Worm (Caenorhabditis elegans) whole organism, early embryonic: Measurements from ENCODE around the gene lec-11.

Experiments
- ama-1 ChIP-seq: fragments of 150-350 bp; optimal IDR thresholded peaks from 2 replicates; lab custom pipeline; 2014
- ceh-13 ChIP-seq: fragments of 200-800 bp; sonication (Bioruptor generic); optimal IDR thresholded peaks from 2 replicates; lab custom pipeline; 2018; ENCODE audit warnings: mild to moderate bottlenecking, missing genetic modification characterization, missing compliant biosample characterization

DNA sequence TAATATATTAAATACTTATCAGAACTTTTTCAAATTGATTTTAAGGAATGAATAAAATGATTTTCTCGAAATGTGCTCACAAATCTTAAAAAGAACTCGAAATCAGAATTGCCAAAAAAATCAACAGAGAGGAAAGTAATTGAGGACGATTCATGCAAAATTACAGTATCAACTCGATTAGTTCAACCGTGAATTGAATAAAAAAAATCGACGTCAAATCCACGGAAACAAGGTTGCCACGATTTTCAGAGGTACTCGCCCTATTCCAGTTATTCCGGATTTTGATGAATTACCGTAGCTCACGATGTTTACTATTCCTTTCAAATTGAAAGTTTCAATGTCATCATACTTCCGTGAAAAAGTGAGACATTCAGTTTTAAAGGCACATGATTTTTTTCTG is 12.4 kb upstream of the lec-11 start, which contains the start of gene F15B10.3:
- TF ChIP-seq ceh-13 (GFP tag; lab: Kevin White, UChicago) (no peak), ama-1 (lab: Kevin White, UChicago) (no peak)
